Worm (Caenorhabditis elegans) whole organism, dauer: Measurements from ENCODE around the gene let-756.

Source experiments
- unc-62 ChIP-seq: sonication (generic microtip); optimal IDR thresholded peaks from 2 replicates; lab custom pipeline; 2017; ENCODE audit warnings: missing biosample characterization, missing genetic modification reagents, missing genetic modification characterization

Gene let-756

ce11 chrIII:6406829-6407228 lies at the start of gene let-756:
Gene let-756, plus strand, starts transcription at chrIII:6407129.
- TF ChIP-seq unc-62 (GFP tag; lab: Kevin White, UChicago) = no peak

- TF ChIP-seq unc-62 (GFP tag; lab: Kevin White, UChicago) = no peak
Observed at ce11 chrIII:6358704-6359103, 48.2 kb upstream of the let-756 start.

ce11 chrIII:6359171-6359854 lies 47.6 kb upstream of the let-756 start:
- TF ChIP-seq unc-62 (GFP tag; lab: Kevin White, UChicago) = no peak

ce11 chrIII:6360114-6360513 lies 46.8 kb upstream of the let-756 start:
- TF ChIP-seq unc-62 (GFP tag; lab: Kevin White, UChicago) = no peak

- TF ChIP-seq unc-62 (GFP tag; lab: Kevin White, UChicago) = no peak
Observed at ce11 chrIII:6360825-6361224, 46.1 kb upstream of the let-756 start.

- TF ChIP-seq unc-62 (GFP tag; lab: Kevin White, UChicago) = no peak
Observed at ce11 chrIII:6361560-6361959, 45.4 kb upstream of the let-756 start.

- no peak for TF ChIP-seq unc-62 (GFP tag; lab: Kevin White, UChicago)
Observed at ce11 chrIII:6362323-6362922, 44.5 kb upstream of the let-756 start.

ce11 chrIII:6364395-6364794 lies 42.5 kb upstream of the let-756 start:
- no peak for TF ChIP-seq unc-62 (GFP tag; lab: Kevin White, UChicago)

- no peak for TF ChIP-seq unc-62 (GFP tag; lab: Kevin White, UChicago)
Observed at ce11 chrIII:6367712-6368111, 39.2 kb upstream of the let-756 start, which contains the start of the genes C56G2.15 and thoc-2. Gene C56G2.15, minus strand, starts transcription at chrIII:6367899. Gene thoc-2, plus strand, starts transcription at chrIII:6368042.

- no peak for TF ChIP-seq unc-62 (GFP tag; lab: Kevin White, UChicago)
Observed at ce11 chrIII:6368524-6368923, 38.4 kb upstream of the let-756 start.

ce11 chrIII:6373850-6374474 lies 33.0 kb upstream of the let-756 start:
- no peak for TF ChIP-seq unc-62 (GFP tag; lab: Kevin White, UChicago)

ce11 chrIII:6374947-6375415 lies 31.9 kb upstream of the let-756 start, which contains the start of the genes rps-13 and nfx-1:
Gene rps-13, minus strand, starts transcription at chrIII:6374997.
Gene nfx-1, plus strand, starts transcription at chrIII:6375379.
- TF ChIP-seq unc-62 (GFP tag; lab: Kevin White, UChicago) = no peak

- no peak for TF ChIP-seq unc-62 (GFP tag; lab: Kevin White, UChicago)
Observed at ce11 chrIII:6379129-6379528, 27.8 kb upstream of the let-756 start, which contains the start of gene C16A3.6. Gene C16A3.6, plus strand, starts transcription at chrIII:6379212.

- no peak for TF ChIP-seq unc-62 (GFP tag; lab: Kevin White, UChicago)
Observed at ce11 chrIII:6380472-6380871, 26.5 kb upstream of the let-756 start, which contains the start of gene C16A3.5. Gene C16A3.5, plus strand, starts transcription at chrIII:6380772.

- no peak for TF ChIP-seq unc-62 (GFP tag; lab: Kevin White, UChicago)
Observed at ce11 chrIII:6381584-6382391, 25.1 kb upstream of the let-756 start, which contains the start of gene znf-622. Gene znf-622, plus strand, starts transcription at chrIII:6381634.
